Fruit fly (Drosophila melanogaster) whole organism, embryonic: ENCODE data around the gene CG16824.

Source experiments
- Aef1 ChIP-seq: fragments of 200-800 bp; sonication (Bioruptor generic); IDR thresholded peaks from 3 replicates; pipeline ENCODE4 v1.3.6; 2022; ENCODE audit warnings: missing biosample characterization, missing genetic modification characterization
- Awh ChIP-seq: fragments of 200-800 bp; sonication (Bioruptor generic); IDR thresholded peaks from 2 replicates; pipeline ENCODE4, ENCODE4 v1.3.6; 2022; ENCODE audit warnings: missing biosample characterization, missing genetic modification characterization
- B-H1 ChIP-seq: fragments of 200-800 bp; sonication (Bioruptor generic); IDR thresholded peaks from 3 replicates; pipeline ENCODE4 v1.3.6; 2022; ENCODE audit warnings: missing biosample characterization, missing genetic modification characterization
- B-H2 ChIP-seq: fragments of 200-800 bp; sonication (Bioruptor generic); optimal IDR thresholded peaks from 2 replicates; lab custom pipeline; 2018; ENCODE audit warnings: missing biosample characterization, mild to moderate bottlenecking, missing genetic modification characterization
- BEAF-32 ChIP-seq: fragments of 200-800 bp; sonication (Bioruptor generic); optimal IDR thresholded peaks from 3 replicates; lab custom pipeline; 2017; ENCODE audit warnings: missing biosample characterization, missing genetic modification characterization, mild to moderate bottlenecking, moderate library complexity, missing genetic modification reagents
- CG11247 ChIP-seq: fragments of 200-800 bp; sonication (Bioruptor generic); IDR thresholded peaks from 2 replicates; pipeline ENCODE4 v1.3.6; 2022; ENCODE audit warnings: missing biosample characterization, missing genetic modification characterization
- CG12104 ChIP-seq: fragments of 200-800 bp; sonication (Bioruptor generic); optimal IDR thresholded peaks from 3 replicates; lab custom pipeline; 2016; ENCODE audit warnings: missing biosample characterization, missing genetic modification characterization
- CG14965 ChIP-seq: fragments of 200-800 bp; sonication (Bioruptor generic); optimal IDR thresholded peaks from 2 replicates; lab custom pipeline; 2016; ENCODE audit warnings: missing biosample characterization, missing genetic modification characterization, borderline replicate concordance
- CG17568 ChIP-seq: fragments of 200-800 bp; sonication (Bioruptor generic); optimal IDR thresholded peaks from 2 replicates; lab custom pipeline; 2018; ENCODE audit warnings: missing biosample characterization, mild to moderate bottlenecking, missing genetic modification characterization, moderate library complexity
- CG1792 ChIP-seq: fragments of 200-800 bp; sonication (Bioruptor generic); optimal IDR thresholded peaks from 2 replicates; lab custom pipeline; 2016; ENCODE audit warnings: missing biosample characterization, missing genetic modification characterization
- CG18599 ChIP-seq: fragments of 200-800 bp; sonication (Bioruptor generic); optimal IDR thresholded peaks from 3 replicates; lab custom pipeline; 2017; ENCODE audit warnings: missing biosample characterization, missing genetic modification characterization, mild to moderate bottlenecking, moderate library complexity, missing genetic modification reagents
- CG2120 ChIP-seq: fragments of 200-800 bp; sonication (Bioruptor generic); optimal IDR thresholded peaks from 3 replicates; lab custom pipeline; 2016; ENCODE audit warnings: missing biosample characterization, missing genetic modification characterization
- CG32767 ChIP-seq: fragments of 200-800 bp; sonication (Bioruptor generic); IDR thresholded peaks from 2 replicates; pipeline ENCODE4 v1.3.6; 2022; ENCODE audit warnings: missing biosample characterization, missing genetic modification characterization
- CG34224 ChIP-seq: fragments of 200-800 bp; sonication (Bioruptor generic); IDR thresholded peaks from 3 replicates; pipeline ENCODE4 v1.3.6; 2022; ENCODE audit warnings: missing biosample characterization, missing genetic modification characterization; ENCODE audit not compliant: partially characterized antibody
- CG34422 ChIP-seq: fragments of 200-800 bp; sonication (Bioruptor generic); IDR thresholded peaks from 3 replicates; pipeline ENCODE4 v1.3.6; 2022; ENCODE audit warnings: missing biosample characterization, missing genetic modification characterization
- CG3726 ChIP-seq: fragments of 200-800 bp; sonication (Bioruptor generic); IDR thresholded peaks from 3 replicates; pipeline ENCODE4, ENCODE4 v1.3.6; 2022; ENCODE audit warnings: missing biosample characterization, missing genetic modification characterization
- CG3995 ChIP-seq: fragments of 200-800 bp; sonication (Bioruptor generic); optimal IDR thresholded peaks from 3 replicates; lab custom pipeline; 2016; ENCODE audit warnings: missing biosample characterization, missing genetic modification characterization
- CG42726 ChIP-seq: fragments of 200-800 bp; sonication (Bioruptor generic); IDR thresholded peaks from 2 replicates; pipeline ENCODE4 v1.3.6; 2022; ENCODE audit warnings: missing biosample characterization, missing genetic modification characterization; ENCODE audit not compliant: partially characterized antibody
- CG5245 ChIP-seq: fragments of 200-800 bp; sonication (Bioruptor generic); optimal IDR thresholded peaks from 3 replicates; lab custom pipeline; 2016; ENCODE audit warnings: missing biosample characterization, missing genetic modification characterization
- CG8359 ChIP-seq: fragments of 200-800 bp; sonication (Bioruptor generic); optimal IDR thresholded peaks from 2 replicates; lab custom pipeline; 2017; ENCODE audit warnings: missing biosample characterization, mild to moderate bottlenecking, missing genetic modification characterization, borderline replicate concordance
- Dad ChIP-seq: fragments of 200-800 bp; sonication (Bioruptor generic); optimal IDR thresholded peaks from 3 replicates; lab custom pipeline; 2016; ENCODE audit warnings: missing biosample characterization, missing genetic modification characterization
- Dek ChIP-seq: fragments of 200-800 bp; sonication (Bioruptor generic); optimal IDR thresholded peaks from 3 replicates; lab custom pipeline; 2019; ENCODE audit warnings: missing biosample characterization, mild to moderate bottlenecking, missing genetic modification characterization, moderate library complexity
- Dp ChIP-seq: fragments of 200-800 bp; sonication (Bioruptor generic); optimal IDR thresholded peaks from 2 replicates; lab custom pipeline; 2018; ENCODE audit warnings: missing biosample characterization, mild to moderate bottlenecking, missing genetic modification characterization, moderate library complexity
- Ets65A ChIP-seq: fragments of 200-800 bp; sonication (Bioruptor generic); peaks from one replicate; lab custom pipeline; 2016; ENCODE audit warnings: missing biosample characterization, missing genetic modification characterization
- Fer3 ChIP-seq: fragments of 200-800 bp; sonication (Bioruptor generic); optimal IDR thresholded peaks from 2 replicates; lab custom pipeline; 2018; ENCODE audit warnings: missing biosample characterization, mild to moderate bottlenecking, missing genetic modification characterization, moderate library complexity
- Hsf ChIP-seq: fragments of 200-800 bp; sonication (Bioruptor generic); optimal IDR thresholded peaks from 3 replicates; lab custom pipeline; 2016; ENCODE audit warnings: missing biosample characterization, missing genetic modification characterization
- Lpt ChIP-seq: fragments of >200 bp; optimal IDR thresholded peaks from 2 replicates; lab custom pipeline; 2018; ENCODE audit warnings: missing biosample characterization, missing genetic modification characterization
- MBD-R2 ChIP-seq: fragments of 200-800 bp; sonication (Bioruptor generic); IDR thresholded peaks from 2 replicates; pipeline ENCODE4 v1.3.6; 2022; ENCODE audit warnings: missing biosample characterization, missing genetic modification characterization
- Mrtf ChIP-seq: fragments of 200-800 bp; sonication (Bioruptor generic); IDR thresholded peaks from 3 replicates; pipeline ENCODE4 v1.3.6; 2022; ENCODE audit warnings: missing biosample characterization, missing genetic modification characterization
- Ravus ChIP-seq: fragments of 200-800 bp; sonication (Bioruptor generic); IDR thresholded peaks from 2 replicates; pipeline ENCODE4 v1.3.6; 2022; ENCODE audit warnings: missing biosample characterization, missing genetic modification characterization
- Rfx ChIP-seq: fragments of 200-800 bp; sonication (Bioruptor generic); IDR thresholded peaks from 2 replicates; pipeline ENCODE4 v1.3.6; 2022; ENCODE audit warnings: missing biosample characterization, missing genetic modification characterization
- Side ChIP-seq: fragments of 200-800 bp; sonication (Bioruptor generic); optimal IDR thresholded peaks from 2 replicates; lab custom pipeline; 2016; ENCODE audit warnings: missing biosample characterization, missing genetic modification characterization
- Vsx1 ChIP-seq: fragments of 200-800 bp; sonication (Bioruptor generic); optimal IDR thresholded peaks from 2 replicates; lab custom pipeline; 2017; ENCODE audit warnings: missing biosample characterization, mild to moderate bottlenecking, missing genetic modification characterization, missing genetic modification reagents
- YL-1 ChIP-seq: fragments of 200-800 bp; sonication (Bioruptor generic); optimal IDR thresholded peaks from 3 replicates; lab custom pipeline; 2017; ENCODE audit warnings: missing biosample characterization, mild to moderate bottlenecking, missing genetic modification characterization
- bsh ChIP-seq, 2 experiments: fragments of 200-800 bp; sonication (Bioruptor generic); optimal IDR thresholded peaks; 2 replicates each; lab custom pipeline; 2017 to 2018; ENCODE audit warnings: mild to moderate bottlenecking in 2 of 2, missing biosample characterization in 2 of 2, missing genetic modification characterization in 2 of 2, moderate library complexity in 1 of 2
- cad ChIP-seq: fragments of >200 bp; optimal IDR thresholded peaks from 2 replicates; lab custom pipeline; 2017; ENCODE audit warnings: missing biosample characterization, missing genetic modification characterization
- da ChIP-seq: fragments of 200-800 bp; sonication (Bioruptor generic); optimal IDR thresholded peaks from 2 replicates; lab custom pipeline; 2016; ENCODE audit warnings: missing biosample characterization, missing genetic modification characterization
- dmrt11E ChIP-seq: fragments of 200-800 bp; sonication (Bioruptor generic); optimal IDR thresholded peaks from 3 replicates; lab custom pipeline; 2018; ENCODE audit warnings: missing biosample characterization, mild to moderate bottlenecking, missing genetic modification characterization, moderate library complexity
- dysf ChIP-seq: fragments of 200-800 bp; sonication (Bioruptor generic); IDR thresholded peaks from 3 replicates; pipeline ENCODE4 v1.3.6; 2022; ENCODE audit warnings: missing biosample characterization, missing genetic modification characterization
- fd64A ChIP-seq: fragments of 200-800 bp; sonication (Bioruptor generic); optimal IDR thresholded peaks from 3 replicates; lab custom pipeline; 2018; ENCODE audit warnings: missing biosample characterization, mild to moderate bottlenecking, missing genetic modification characterization
- lab ChIP-seq: fragments of 200-800 bp; sonication (Bioruptor generic); optimal IDR thresholded peaks from 3 replicates; lab custom pipeline; 2017; ENCODE audit warnings: missing biosample characterization, missing genetic modification characterization, mild to moderate bottlenecking, moderate library complexity, missing genetic modification reagents
- nerfin-2 ChIP-seq: fragments of 200-800 bp; sonication (Bioruptor generic); IDR thresholded peaks from 2 replicates; pipeline ENCODE4 v1.3.6; 2022; ENCODE audit warnings: missing biosample characterization, missing genetic modification characterization; ENCODE audit not compliant: partially characterized antibody
- schlank ChIP-seq: fragments of 200-800 bp; sonication (Bioruptor generic); optimal IDR thresholded peaks from 2 replicates; lab custom pipeline; 2018; ENCODE audit warnings: missing biosample characterization, mild to moderate bottlenecking, missing genetic modification characterization
- seq ChIP-seq: fragments of 200-800 bp; sonication (Bioruptor generic); IDR thresholded peaks from 2 replicates; pipeline ENCODE4 v1.3.6; 2022; ENCODE audit warnings: missing biosample characterization, missing genetic modification characterization
- ssp ChIP-seq: fragments of 200-800 bp; sonication (Bioruptor generic); IDR thresholded peaks from 2 replicates; pipeline ENCODE4 v1.3.6; 2022; ENCODE audit warnings: missing biosample characterization, missing genetic modification characterization
- sug ChIP-seq: fragments of 200-800 bp; optimal IDR thresholded peaks from 2 replicates; lab custom pipeline; 2019; ENCODE audit warnings: missing biosample characterization, mild to moderate bottlenecking, missing genetic modification characterization, moderate library complexity
- trem ChIP-seq: fragments of 200-800 bp; optimal IDR thresholded peaks from 3 replicates; lab custom pipeline; 2019; ENCODE audit warnings: missing biosample characterization, mild to moderate bottlenecking, missing genetic modification characterization, moderate library complexity
- tx ChIP-seq: fragments of 200-800 bp; sonication (Bioruptor generic); optimal IDR thresholded peaks from 2 replicates; lab custom pipeline; 2016; ENCODE audit warnings: missing biosample characterization, missing genetic modification characterization
- vvl ChIP-seq: fragments of 200-800 bp; sonication (Bioruptor generic); IDR thresholded peaks from 2 replicates; pipeline ENCODE4 v1.3.6; 2022; ENCODE audit warnings: missing biosample characterization, missing genetic modification characterization
- wdn ChIP-seq: fragments of 200-800 bp; sonication (Bioruptor generic); IDR thresholded peaks from 2 replicates; pipeline ENCODE4 v1.3.6; 2022; ENCODE audit warnings: missing biosample characterization, missing genetic modification characterization
- wor ChIP-seq: fragments of 200-800 bp; sonication (Bioruptor generic); IDR thresholded peaks from 2 replicates; pipeline ENCODE4 v1.3.6; 2022; ENCODE audit warnings: missing biosample characterization, missing genetic modification characterization

CG16824 gene

DNA sequence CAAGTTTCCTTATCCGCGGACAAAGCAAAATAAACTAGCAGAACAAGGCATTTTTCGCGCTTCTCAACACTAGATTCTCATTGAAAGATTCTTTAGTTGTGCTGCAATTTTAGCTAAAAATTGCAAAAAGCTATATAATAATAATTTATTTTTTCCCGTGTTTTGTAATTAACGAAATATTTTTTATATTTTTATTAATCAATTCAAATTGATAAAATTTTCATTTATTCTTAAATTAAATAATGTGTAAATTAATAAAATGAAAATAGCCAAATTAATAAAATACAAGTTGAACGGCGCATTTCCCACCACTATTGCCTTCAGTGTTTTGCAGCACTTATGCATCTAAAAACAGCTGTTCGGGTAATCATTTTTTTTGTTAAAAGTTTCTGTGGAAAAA, 6.4 kb upstream of the CG16824 start, which contains the start of the genes Drep4 and Uvrag (continued):
- TF ChIP-seq CG8359 (GFP tag; lab: Kevin White, UChicago) (no peak), Aef1 (GFP tag; lab: Robert Waterston, UW) (no peak; the same call in 2 of the 3 replicates), seq (GFP tag; lab: Robert Waterston, UW) (no peak), Lpt (no peak), Mrtf (GFP tag; lab: Robert Waterston, UW) (no peak), da (GFP tag; lab: Kevin White, UChicago) (no peak), Dad (GFP tag; lab: Kevin White, UChicago) (no peak), bsh (GFP tag; optimal IDR thresholded peaks at IDR 0.05; lab: Kevin White, UChicago) (peak in 1 of 2 experiments; percentile 59), lab (GFP tag; lab: Kevin White, UChicago) (peak; percentile 57), trem (tag; lab: Kevin White, UChicago) (peak; percentile 67), Awh (GFP tag; lab: Robert Waterston, UW) (no peak), CG34422 (GFP tag; lab: Robert Waterston, UW) (0 out of 3 replicates have a peak, but pooled peaks have one; percentile 14), CG11247 (0 out of 2 replicates have a peak, but pooled peaks have one; percentile 15), CG1792 (no peak), CG3995 (GFP tag; lab: Kevin White, UChicago) (no peak), Side (no peak), Rfx (GFP tag; lab: Robert Waterston, UW) (peak; percentile 78), nerfin-2 (GFP tag; lab: Robert Waterston, UW) (no peak), vvl (GFP tag; lab: Robert Waterston, UW) (no peak), Vsx1 (GFP tag; lab: Kevin White, UChicago) (no peak), MBD-R2 (GFP tag; lab: Robert Waterston, UW) (peak; percentile 72), BEAF-32 (peak; percentile 33), CG3726 (no peak), CG42726 (GFP tag; lab: Robert Waterston, UW) (no peak), CG2120 (GFP tag; lab: Kevin White, UChicago) (peak; percentile 55), Hsf (no peak), dysf (GFP tag; lab: Robert Waterston, UW) (peak; percentile 67; the same call in 2 of the 3 replicates), B-H2 (peak; percentile 75), Fer3 (tag; lab: Kevin White, UChicago) (peak; percentile 52), YL-1 (GFP tag; lab: Kevin White, UChicago) (peak; percentile 50), CG5245 (no peak), wor (no peak), Dek (peak; percentile 63), cad (GFP tag; lab: Kevin White, UChicago) (no peak), sug (tag; lab: Kevin White, UChicago) (no peak), CG32767 (GFP tag; lab: Robert Waterston, UW) (peak; percentile 30; the same call in 1 of the 2 replicates), B-H1 (GFP tag; lab: Robert Waterston, UW) (peak; percentile 35; the same call in 1 of the 3 replicates), tx (GFP tag; lab: Kevin White, UChicago) (no peak), CG14965 (GFP tag; lab: Kevin White, UChicago) (no peak), CG34224 (GFP tag; lab: Robert Waterston, UW) (no peak), fd64A (GFP tag; lab: Kevin White, UChicago) (no peak), Ravus (GFP tag; lab: Robert Waterston, UW) (no peak; the same call in 1 of the 2 replicates), CG17568 (GFP tag; lab: Kevin White, UChicago) (no peak), ssp (peak; percentile 54), Ets65A (GFP tag; lab: Kevin White, UChicago) (peak; percentile 65), CG18599 (no peak), CG12104 (GFP tag; lab: Kevin White, UChicago) (peak; percentile 51), wdn (GFP tag; lab: Robert Waterston, UW) (no peak), dmrt11E (tag; lab: Kevin White, UChicago) (peak; percentile 79), schlank (tag; lab: Kevin White, UChicago) (no peak), Dp (no peak)
